Fruit fly (Drosophila melanogaster) whole organism, adult: ENCODE measurements around the gene CG9331.

Experiments
- CG11617 ChIP-seq: fragments of 200-800 bp; sonication (Bioruptor generic); optimal IDR thresholded peaks from 2 replicates; lab custom pipeline; 2017; ENCODE audit warnings: mild to moderate bottlenecking, missing biosample characterization, missing genetic modification reagents, missing genetic modification characterization
- CG12768 ChIP-seq: fragments of 200-800 bp; sonication (Bioruptor generic); optimal IDR thresholded peaks from 2 replicates; lab custom pipeline; 2017; ENCODE audit warnings: missing biosample characterization, missing genetic modification characterization, mild to moderate bottlenecking, moderate library complexity, missing genetic modification reagents
- CG14711 ChIP-seq: fragments of 200-800 bp; sonication (Bioruptor generic); optimal IDR thresholded peaks from 2 replicates; lab custom pipeline; 2018; ENCODE audit warnings: missing biosample characterization, mild to moderate bottlenecking, missing genetic modification characterization, moderate library complexity
- CG1620 ChIP-seq: fragments of 200-800 bp; sonication (Bioruptor generic); optimal IDR thresholded peaks from 2 replicates; lab custom pipeline; 2016; ENCODE audit warnings: missing biosample characterization, missing genetic modification characterization
- CG33017 ChIP-seq: fragments of 200-800 bp; sonication (Bioruptor generic); optimal IDR thresholded peaks from 2 replicates; lab custom pipeline; 2018; ENCODE audit warnings: missing biosample characterization, mild to moderate bottlenecking, missing genetic modification characterization, moderate library complexity
- CG5204 ChIP-seq: fragments of 200-800 bp; sonication (Bioruptor generic); optimal IDR thresholded peaks from 2 replicates; lab custom pipeline; 2016; ENCODE audit warnings: missing biosample characterization, missing genetic modification characterization
- CG7045 ChIP-seq: fragments of 200-800 bp; sonication (Bioruptor generic); optimal IDR thresholded peaks from 2 replicates; lab custom pipeline; 2017; ENCODE audit warnings: missing biosample characterization, mild to moderate bottlenecking, missing genetic modification characterization
- CG7101 ChIP-seq: fragments of 200-800 bp; sonication (Bioruptor generic); optimal IDR thresholded peaks from 2 replicates; lab custom pipeline; 2018; ENCODE audit warnings: missing biosample characterization, mild to moderate bottlenecking, missing genetic modification characterization, moderate library complexity
- Clk ChIP-seq: fragments of 200-800 bp; sonication (Bioruptor generic); optimal IDR thresholded peaks from 2 replicates; lab custom pipeline; 2017; ENCODE audit warnings: missing biosample characterization, missing genetic modification characterization
- Crg-1 ChIP-seq: fragments of 200-800 bp; sonication (Bioruptor generic); optimal IDR thresholded peaks from 2 replicates; lab custom pipeline; 2016; ENCODE audit warnings: missing biosample characterization, missing genetic modification characterization
- Hr96 ChIP-seq: fragments of 200-800 bp; sonication (Bioruptor generic); optimal IDR thresholded peaks from 2 replicates; lab custom pipeline; 2016; ENCODE audit warnings: missing biosample characterization, missing genetic modification characterization
- Mnt ChIP-seq: fragments of 200-800 bp; sonication (Bioruptor generic); optimal IDR thresholded peaks from 2 replicates; lab custom pipeline; 2016; ENCODE audit warnings: missing biosample characterization, mild to moderate bottlenecking, missing genetic modification characterization
- bab1 ChIP-seq: fragments of 200-800 bp; sonication (Bioruptor generic); optimal IDR thresholded peaks from 3 replicates; lab custom pipeline; 2019; ENCODE audit warnings: missing biosample characterization, mild to moderate bottlenecking, missing genetic modification characterization, moderate library complexity
- cic ChIP-seq: fragments of 200-800 bp; sonication (Bioruptor generic); optimal IDR thresholded peaks from 2 replicates; lab custom pipeline; 2017; ENCODE audit warnings: missing biosample characterization, mild to moderate bottlenecking, missing genetic modification characterization, moderate library complexity
- cnc ChIP-seq, 2 experiments: fragments of >200 bp; optimal IDR thresholded peaks; 2 replicates each; lab custom pipeline; 2017
- kay ChIP-seq: fragments of 200-800 bp; sonication (Bioruptor generic); peaks from one replicate; lab custom pipeline; 2016; ENCODE audit warnings: missing biosample characterization, missing genetic modification characterization, borderline replicate concordance
- ovo ChIP-seq: fragments of 200-800 bp; sonication (Bioruptor generic); optimal IDR thresholded peaks from 2 replicates; lab custom pipeline; 2016; ENCODE audit warnings: missing biosample characterization, missing genetic modification characterization
- pad ChIP-seq: fragments of 200-800 bp; sonication (Bioruptor generic); optimal IDR thresholded peaks from 3 replicates; lab custom pipeline; 2017; ENCODE audit warnings: missing biosample characterization, missing genetic modification characterization, mild to moderate bottlenecking, moderate library complexity, missing genetic modification reagents
- tj ChIP-seq: fragments of 200-800 bp; sonication (Bioruptor generic); optimal IDR thresholded peaks from 3 replicates; lab custom pipeline; 2017; ENCODE audit warnings: missing biosample characterization, mild to moderate bottlenecking, missing genetic modification characterization, moderate library complexity
- toe ChIP-seq: fragments of 200-800 bp; sonication (Bioruptor generic); optimal IDR thresholded peaks from 2 replicates; lab custom pipeline; 2016; ENCODE audit warnings: missing biosample characterization, missing genetic modification characterization

The CG9331 gene

DNA sequence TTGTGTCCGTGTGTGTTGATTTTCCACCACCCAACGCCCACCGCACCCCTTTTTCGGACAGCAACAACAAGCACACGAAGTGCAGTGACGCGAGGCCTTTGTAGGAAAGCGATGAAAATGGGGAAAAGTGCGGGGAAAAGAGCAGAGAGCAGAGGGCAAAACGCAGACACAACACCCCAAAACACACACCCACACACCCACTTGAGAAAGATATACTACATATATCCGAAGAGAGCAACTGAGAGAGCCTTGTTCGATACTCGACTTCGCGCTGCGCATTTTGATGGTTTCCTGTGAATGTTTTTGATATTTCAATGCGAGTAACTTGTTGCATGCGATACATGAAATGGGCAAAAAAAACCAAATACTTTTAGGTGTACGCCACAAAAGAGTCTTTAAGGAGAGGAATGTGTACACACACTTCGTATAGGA lies 18.9 kb upstream of the CG9331 start:
- TF ChIP-seq cic (GFP tag; lab: Kevin White, UChicago), result no peak
- no peak for TF ChIP-seq Mnt
- no peak for TF ChIP-seq Crg-1 (GFP tag; lab: Kevin White, UChicago)
- TF ChIP-seq CG33017 (tag; lab: Kevin White, UChicago), result no peak
- no peak for TF ChIP-seq CG5204 (GFP tag; lab: Kevin White, UChicago)
- no peak for TF ChIP-seq toe (GFP tag; lab: Kevin White, UChicago)
- TF ChIP-seq bab1 (GFP tag; lab: Kevin White, UChicago), result no peak
- TF ChIP-seq cnc (optimal IDR thresholded peaks at IDR 0.05; lab: Kevin White, UChicago), result no peak
- TF ChIP-seq tj (GFP tag; lab: Kevin White, UChicago), result no peak
- TF ChIP-seq CG7045 (GFP tag; lab: Kevin White, UChicago), result no peak
- no peak for TF ChIP-seq CG1620
- no peak for TF ChIP-seq pad (GFP tag; lab: Kevin White, UChicago)
- no peak for TF ChIP-seq Hr96 (GFP tag; lab: Kevin White, UChicago)
- TF ChIP-seq ovo (GFP tag; lab: Kevin White, UChicago), result no peak

DNA sequence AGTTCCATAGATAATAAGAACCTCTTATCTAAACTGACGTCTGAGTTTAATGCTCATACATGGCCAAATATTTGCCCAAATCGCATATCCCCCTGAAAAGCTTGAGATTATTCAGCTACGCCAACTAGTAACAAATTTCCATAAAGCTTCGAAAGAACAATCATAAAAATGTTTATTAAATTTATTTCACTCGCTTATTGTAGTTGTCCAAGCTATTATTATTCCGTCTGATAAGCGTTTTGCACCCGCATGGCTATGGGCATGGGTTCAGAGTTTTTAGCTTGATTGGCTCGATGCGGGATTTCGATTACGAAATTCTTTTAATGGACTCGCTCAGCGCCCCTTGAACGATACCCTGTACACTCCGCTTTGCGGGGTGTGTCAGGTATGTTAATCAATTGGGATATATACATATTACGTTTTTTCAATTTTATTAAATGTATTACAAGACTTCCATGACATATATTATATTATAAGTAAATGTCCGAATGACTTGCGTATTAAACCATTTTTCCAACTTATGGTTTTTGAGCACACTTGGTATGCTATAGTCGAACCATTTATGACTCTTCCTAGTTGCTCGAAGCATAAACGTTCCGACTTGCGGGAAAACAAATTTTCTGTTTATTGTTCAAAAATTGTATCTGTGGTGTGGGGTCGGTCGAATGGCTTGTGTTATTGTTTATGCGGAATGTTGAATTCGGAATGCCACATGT lies 16.8 kb upstream of the CG9331 start:
- TF ChIP-seq CG7045 (GFP tag; lab: Kevin White, UChicago), result peak; percentile 45
- TF ChIP-seq CG5204 (GFP tag; lab: Kevin White, UChicago), result peak; percentile 64
- TF ChIP-seq Crg-1 (GFP tag; lab: Kevin White, UChicago), result peak; percentile 51
- TF ChIP-seq cnc (optimal IDR thresholded peaks at IDR 0.05; lab: Kevin White, UChicago), result no peak
- peak; percentile 32 for TF ChIP-seq CG1620
- TF ChIP-seq Clk, result no peak
- TF ChIP-seq CG33017 (tag; lab: Kevin White, UChicago), result peak; percentile 72
- peak; percentile 73 for TF ChIP-seq CG12768 (GFP tag; lab: Kevin White, UChicago)
- peak; percentile 82 for TF ChIP-seq CG7101
- peak; percentile 75 for TF ChIP-seq CG11617 (GFP tag; lab: Kevin White, UChicago)
- peak; percentile 20 for TF ChIP-seq Mnt
- TF ChIP-seq tj (GFP tag; lab: Kevin White, UChicago), result peak; percentile 93
- TF ChIP-seq kay (GFP tag; lab: Kevin White, UChicago), result peak; percentile 70
- no peak for TF ChIP-seq ovo (GFP tag; lab: Kevin White, UChicago)
- peak; percentile 91 for TF ChIP-seq bab1 (GFP tag; lab: Kevin White, UChicago)
- peak; percentile 64 for TF ChIP-seq pad (GFP tag; lab: Kevin White, UChicago)
- TF ChIP-seq CG14711 (tag; lab: Kevin White, UChicago), result peak; percentile 81
- no peak for TF ChIP-seq Hr96 (GFP tag; lab: Kevin White, UChicago)

DNA sequence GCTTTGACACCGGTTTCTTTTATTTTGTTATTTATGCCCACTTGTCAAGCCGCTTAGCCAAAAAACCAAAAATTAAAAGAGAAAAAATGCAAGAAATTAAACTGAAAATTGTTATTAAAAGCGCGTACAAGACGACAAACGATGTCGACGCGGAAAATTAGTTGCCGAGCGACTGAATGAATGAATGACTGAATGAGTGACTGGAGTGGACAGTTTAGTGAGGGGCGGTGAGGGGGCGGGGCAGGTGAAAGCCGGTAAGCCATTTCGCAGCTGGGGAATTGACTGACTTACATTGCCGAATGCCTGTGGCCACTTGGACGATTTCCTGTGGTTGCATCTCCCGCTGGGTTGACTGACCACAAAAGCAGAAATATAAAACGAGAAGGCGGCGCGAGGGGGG lies 16.0 kb upstream of the CG9331 start:
- TF ChIP-seq CG11617 (GFP tag; lab: Kevin White, UChicago) (no peak), pad (GFP tag; lab: Kevin White, UChicago) (no peak), CG33017 (tag; lab: Kevin White, UChicago) (no peak)

DNA sequence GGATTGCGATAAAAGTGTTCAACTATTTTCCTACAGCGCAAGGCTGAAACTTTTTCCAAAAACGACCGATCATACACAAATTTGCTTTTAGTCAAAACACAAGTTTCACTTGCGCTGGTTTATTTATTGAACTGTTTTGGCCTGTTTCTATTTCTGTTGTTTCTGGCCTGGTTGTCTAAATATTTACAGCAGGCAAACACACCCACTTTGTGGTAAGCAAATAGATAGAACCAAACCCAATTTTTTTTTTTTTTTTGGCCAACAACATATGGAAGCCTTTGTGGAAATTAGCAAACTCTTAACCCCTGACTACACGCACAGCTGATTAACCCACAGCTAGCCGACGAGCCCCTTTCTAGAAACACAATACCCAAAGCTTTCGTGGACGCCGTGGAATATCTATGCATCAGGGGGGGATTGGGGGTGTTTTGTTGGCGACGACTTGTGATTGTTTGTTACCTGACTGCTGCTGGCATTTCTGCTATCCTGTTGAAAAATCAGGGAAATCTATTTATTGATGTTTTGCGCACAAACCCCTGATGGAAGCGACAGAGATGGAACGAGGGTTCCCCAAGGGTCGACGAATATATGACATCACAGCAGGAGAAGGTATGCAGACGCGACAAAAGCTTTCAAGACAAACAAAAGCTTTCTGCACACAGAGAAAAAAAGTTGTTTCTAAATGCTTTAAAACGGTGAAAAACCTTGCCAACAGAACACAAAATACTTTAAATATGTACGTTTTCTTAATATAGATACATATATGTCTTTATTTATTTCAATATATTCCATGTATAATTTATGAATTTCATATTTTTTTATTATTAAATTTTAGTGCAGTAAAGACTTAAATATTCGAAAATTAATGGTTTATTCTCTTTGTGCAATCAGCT lies 14.8 kb upstream of the CG9331 start:
- no peak for TF ChIP-seq bab1 (GFP tag; lab: Kevin White, UChicago)
- no peak for TF ChIP-seq kay (GFP tag; lab: Kevin White, UChicago)
- peak; percentile 33 for TF ChIP-seq CG7045 (GFP tag; lab: Kevin White, UChicago)
- TF ChIP-seq pad (GFP tag; lab: Kevin White, UChicago), result peak; percentile 24
- peak; percentile 13 for TF ChIP-seq CG7101
- peak; percentile 58 for TF ChIP-seq CG33017 (tag; lab: Kevin White, UChicago)

DNA sequence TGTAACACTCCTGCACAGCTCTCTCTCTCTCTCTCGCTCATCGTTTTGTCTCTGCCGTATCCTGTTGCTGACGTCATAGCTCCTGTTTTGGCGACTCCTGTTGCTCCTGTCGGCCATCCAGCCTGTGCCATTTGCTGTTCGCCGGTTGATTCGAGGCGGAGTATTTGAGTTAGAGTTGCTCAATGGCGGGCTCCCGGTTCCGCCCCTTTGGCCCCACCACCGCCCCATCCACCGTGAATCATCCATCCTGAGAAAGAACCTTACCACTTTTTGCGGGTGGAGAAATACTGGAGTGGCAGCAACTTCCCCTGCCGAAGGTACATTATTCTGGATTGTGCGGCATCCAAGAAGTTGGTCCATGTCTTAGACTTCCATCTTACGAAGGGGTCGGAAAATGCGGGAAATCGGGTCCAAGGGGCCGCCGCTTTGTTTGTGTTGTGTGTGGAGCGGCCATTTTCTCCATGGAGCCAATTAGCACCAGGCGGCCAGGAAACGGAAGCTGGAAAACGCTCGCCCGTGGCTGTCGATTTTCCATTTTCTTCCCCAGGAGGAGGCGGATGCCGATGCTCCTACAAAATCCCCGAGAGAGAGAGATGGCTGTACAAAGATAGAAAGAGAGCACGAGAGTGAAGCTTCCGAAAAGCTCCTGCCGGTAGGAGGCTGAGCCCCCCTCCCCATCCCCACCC lies 14.0 kb upstream of the CG9331 start:
- no peak for TF ChIP-seq Mnt
- peak; percentile 81 for TF ChIP-seq pad (GFP tag; lab: Kevin White, UChicago)
- no peak for TF ChIP-seq CG5204 (GFP tag; lab: Kevin White, UChicago)
- TF ChIP-seq Clk, result peak; percentile 5

DNA sequence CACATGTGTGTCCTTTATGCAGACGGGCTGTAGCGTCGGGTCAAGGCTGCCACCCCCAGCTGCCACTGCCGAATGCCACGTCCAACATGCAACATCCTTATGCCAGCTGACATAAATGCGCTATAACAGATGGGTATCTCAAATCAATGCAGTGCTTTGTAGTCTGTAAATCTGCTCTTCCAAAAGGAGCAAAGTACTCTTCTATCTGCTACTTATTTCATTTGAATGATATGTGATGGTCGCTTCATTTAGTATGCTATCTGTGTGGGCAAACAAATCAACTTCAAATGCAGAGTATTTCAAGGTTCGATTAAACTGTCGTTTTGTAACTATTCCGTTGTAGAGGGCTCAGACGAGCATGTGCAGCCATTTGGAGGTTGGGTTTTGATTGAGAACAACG lies 13.4 kb upstream of the CG9331 start:
- TF ChIP-seq CG1620 (no peak), cic (GFP tag; lab: Kevin White, UChicago) (no peak), tj (GFP tag; lab: Kevin White, UChicago) (no peak), bab1 (GFP tag; lab: Kevin White, UChicago) (no peak), CG33017 (tag; lab: Kevin White, UChicago) (peak; percentile 33), CG11617 (GFP tag; lab: Kevin White, UChicago) (no peak), CG14711 (tag; lab: Kevin White, UChicago) (peak; percentile 55), kay (GFP tag; lab: Kevin White, UChicago) (no peak), toe (GFP tag; lab: Kevin White, UChicago) (no peak), CG7101 (peak; percentile 22), ovo (GFP tag; lab: Kevin White, UChicago) (no peak), cnc (optimal IDR thresholded peaks at IDR 0.05; lab: Kevin White, UChicago) (no peak), pad (GFP tag; lab: Kevin White, UChicago) (no peak), CG7045 (GFP tag; lab: Kevin White, UChicago) (no peak), CG12768 (GFP tag; lab: Kevin White, UChicago) (peak; percentile 80)
